Worm (Caenorhabditis elegans): ENCODE data around the gene F28H7.8.

Gene F28H7.8

ce11 chrV:10747263-10747951 is 11.4 kb upstream of the F28H7.8 start, which contains the start of the genes selt-1.2 and F28H7.2:
TSS of gene selt-1.2 (minus strand) at chrV:10747363.
TSS of gene F28H7.2 (plus strand) at chrV:10747901.
- TF ChIP-seq scrt-1 (GFP tag; IDR thresholded peaks at IDR 0.05) (no peak), pes-1 (GFP tag; IDR thresholded peaks at IDR 0.05) (no peak), tbx-11 (GFP tag; IDR thresholded peaks at IDR 0.05) (no peak), aly-1 (tag; optimal IDR thresholded peaks at IDR 0.05) (no peak), B0310.2 (tag; optimal IDR thresholded peaks at IDR 0.05) (no peak), tbx-37 (GFP tag; conservative IDR thresholded peaks at IDR 0.05) (no peak), flt-1 (GFP tag; IDR thresholded peaks at IDR 0.05) (no peak), ceh-36 (tag; optimal IDR thresholded peaks at IDR 0.05) (no peak), hmbx-1 (tag; optimal IDR thresholded peaks at IDR 0.05) (no peak), tra-4 (tag; optimal IDR thresholded peaks at IDR 0.05) (no peak), hmg-4 (GFP tag; optimal IDR thresholded peaks at IDR 0.05) (no peak), ets-7 (tag; optimal IDR thresholded peaks at IDR 0.05) (no peak)

ce11 chrV:10750630-10751029 is 8.1 kb upstream of the F28H7.8 start, which contains the start of gene F28H7.3:
TSS of gene F28H7.3 (minus strand) at chrV:10750788.
- TF ChIP-seq sea-1 (GFP tag; conservative IDR thresholded peaks at IDR 0.05) (no peak), scrt-1 (GFP tag; IDR thresholded peaks at IDR 0.05) (no peak), ama-1 (optimal IDR thresholded peaks at IDR 0.05) (no peak), hmbx-1 (tag; optimal IDR thresholded peaks at IDR 0.05) (no peak), tra-4 (tag; optimal IDR thresholded peaks at IDR 0.05) (no peak), tbx-11 (GFP tag; IDR thresholded peaks at IDR 0.05) (no peak), F13C5.2 (tag; optimal IDR thresholded peaks at IDR 0.05) (no peak), B0310.2 (tag; optimal IDR thresholded peaks at IDR 0.05) (no peak), aly-1 (tag; optimal IDR thresholded peaks at IDR 0.05) (no peak), ets-7 (tag; optimal IDR thresholded peaks at IDR 0.05) (no peak), ceh-36 (tag; optimal IDR thresholded peaks at IDR 0.05) (no peak), pes-1 (GFP tag; IDR thresholded peaks at IDR 0.05) (no peak), hnd-1 (tag; optimal IDR thresholded peaks at IDR 0.05) (no peak), ceh-13 (GFP tag; optimal IDR thresholded peaks at IDR 0.05) (no peak), tbx-37 (GFP tag; conservative IDR thresholded peaks at IDR 0.05) (no peak), hmg-4 (GFP tag; optimal IDR thresholded peaks at IDR 0.05) (no peak), flt-1 (GFP tag; IDR thresholded peaks at IDR 0.05) (no peak)

- TF ChIP-seq tbx-37 (GFP tag; conservative IDR thresholded peaks at IDR 0.05) (no peak), ceh-13 (GFP tag; optimal IDR thresholded peaks at IDR 0.05) (no peak), ceh-36 (tag; optimal IDR thresholded peaks at IDR 0.05) (no peak), sea-1 (GFP tag; conservative IDR thresholded peaks at IDR 0.05) (no peak), hmg-4 (GFP tag; optimal IDR thresholded peaks at IDR 0.05) (no peak), scrt-1 (GFP tag; IDR thresholded peaks at IDR 0.05) (no peak), hmbx-1 (tag; optimal IDR thresholded peaks at IDR 0.05) (no peak), ama-1 (optimal IDR thresholded peaks at IDR 0.05) (no peak), flt-1 (GFP tag; IDR thresholded peaks at IDR 0.05) (no peak), aly-1 (tag; optimal IDR thresholded peaks at IDR 0.05) (no peak), tbx-11 (GFP tag; IDR thresholded peaks at IDR 0.05) (no peak), tra-4 (tag; optimal IDR thresholded peaks at IDR 0.05) (no peak), F13C5.2 (tag; optimal IDR thresholded peaks at IDR 0.05) (no peak)
These were observed 4.7 kb upstream of the F28H7.8 start, which contains the start of gene F28H7.7 for ce11 chrV:10754050-10754449. TSS of gene F28H7.7 (minus strand) at chrV:10754150.

- TF ChIP-seq aly-1 (tag; optimal IDR thresholded peaks at IDR 0.05) (no peak), B0310.2 (tag; optimal IDR thresholded peaks at IDR 0.05) (no peak)
These were observed 2.1 kb upstream of the F28H7.8 start, which contains the start of gene irld-6 for ce11 chrV:10756698-10757097. TSS of gene irld-6 (minus strand) at chrV:10756798.

ce11 chrV:10757128-10757527 is 1.6 kb upstream of the F28H7.8 start:
- no peak for TF ChIP-seq B0310.2 (tag; optimal IDR thresholded peaks at IDR 0.05)
- TF ChIP-seq ceh-13 (GFP tag; optimal IDR thresholded peaks at IDR 0.05) = no peak
- no peak for TF ChIP-seq tra-4 (tag; optimal IDR thresholded peaks at IDR 0.05)
- no peak for TF ChIP-seq hmg-4 (GFP tag; optimal IDR thresholded peaks at IDR 0.05)
- no peak for TF ChIP-seq hmbx-1 (tag; optimal IDR thresholded peaks at IDR 0.05)
- TF ChIP-seq aly-1 (tag; optimal IDR thresholded peaks at IDR 0.05) = no peak
- TF ChIP-seq ama-1 (optimal IDR thresholded peaks at IDR 0.05) = no peak
- TF ChIP-seq ceh-36 (tag; optimal IDR thresholded peaks at IDR 0.05) = no peak
- no peak for TF ChIP-seq F13C5.2 (tag; optimal IDR thresholded peaks at IDR 0.05)
- no peak for TF ChIP-seq ets-7 (tag; optimal IDR thresholded peaks at IDR 0.05)
- no peak for TF ChIP-seq scrt-1 (GFP tag; IDR thresholded peaks at IDR 0.05)
- no peak for TF ChIP-seq pes-1 (GFP tag; IDR thresholded peaks at IDR 0.05)
- no peak for TF ChIP-seq tbx-11 (GFP tag; IDR thresholded peaks at IDR 0.05)
- no peak for TF ChIP-seq hnd-1 (tag; optimal IDR thresholded peaks at IDR 0.05)
- TF ChIP-seq flt-1 (GFP tag; IDR thresholded peaks at IDR 0.05) = no peak

- TF ChIP-seq hmg-4 (GFP tag; optimal IDR thresholded peaks at IDR 0.05) (no peak), scrt-1 (GFP tag; IDR thresholded peaks at IDR 0.05) (no peak), B0310.2 (tag; optimal IDR thresholded peaks at IDR 0.05) (no peak), aly-1 (tag; optimal IDR thresholded peaks at IDR 0.05) (no peak), F13C5.2 (tag; optimal IDR thresholded peaks at IDR 0.05) (no peak), tbx-37 (GFP tag; conservative IDR thresholded peaks at IDR 0.05) (no peak), pes-1 (GFP tag; IDR thresholded peaks at IDR 0.05) (no peak), hmbx-1 (tag; optimal IDR thresholded peaks at IDR 0.05) (no peak), ama-1 (optimal IDR thresholded peaks at IDR 0.05) (no peak)
These were observed 2.1 kb downstream of the F28H7.8 start for ce11 chrV:10760839-10761238.

ce11 chrV:10762695-10763094 is 3.9 kb downstream of the F28H7.8 start, which contains the start of gene sre-6:
TSS of gene sre-6 (minus strand) at chrV:10762795.
- no peak for TF ChIP-seq tbx-37 (GFP tag; conservative IDR thresholded peaks at IDR 0.05)
- no peak for TF ChIP-seq flt-1 (GFP tag; IDR thresholded peaks at IDR 0.05)
- TF ChIP-seq scrt-1 (GFP tag; IDR thresholded peaks at IDR 0.05) = no peak
- TF ChIP-seq ceh-36 (tag; optimal IDR thresholded peaks at IDR 0.05) = no peak
- no peak for TF ChIP-seq hmbx-1 (tag; optimal IDR thresholded peaks at IDR 0.05)
- TF ChIP-seq B0310.2 (tag; optimal IDR thresholded peaks at IDR 0.05) = no peak
- TF ChIP-seq hnd-1 (tag; optimal IDR thresholded peaks at IDR 0.05) = no peak
- TF ChIP-seq F13C5.2 (tag; optimal IDR thresholded peaks at IDR 0.05) = no peak
- TF ChIP-seq aly-1 (tag; optimal IDR thresholded peaks at IDR 0.05) = no peak
- TF ChIP-seq hmg-4 (GFP tag; optimal IDR thresholded peaks at IDR 0.05) = no peak
- no peak for TF ChIP-seq pes-1 (GFP tag; IDR thresholded peaks at IDR 0.05)
- TF ChIP-seq sea-1 (GFP tag; conservative IDR thresholded peaks at IDR 0.05) = no peak
- TF ChIP-seq ama-1 (optimal IDR thresholded peaks at IDR 0.05) = no peak
- no peak for TF ChIP-seq ets-7 (tag; optimal IDR thresholded peaks at IDR 0.05)
- TF ChIP-seq tbx-11 (GFP tag; IDR thresholded peaks at IDR 0.05) = no peak
- TF ChIP-seq ceh-13 (GFP tag; optimal IDR thresholded peaks at IDR 0.05) = no peak
